Fruit fly (Drosophila melanogaster) whole organism, embryonic: Measurements from ENCODE around the gene SerRS.

Experiments
- Asciz ChIP-seq: fragments of 200-800 bp; sonication (Bioruptor generic); optimal IDR thresholded peaks from 2 replicates; lab custom pipeline; 2017; ENCODE audit warnings: missing biosample characterization, mild to moderate bottlenecking, missing genetic modification characterization, missing genetic modification reagents
- Awh ChIP-seq: fragments of 200-800 bp; sonication (Bioruptor generic); IDR thresholded peaks from 2 replicates; pipeline ENCODE4, ENCODE4 v1.3.6; 2022; ENCODE audit warnings: missing biosample characterization, missing genetic modification characterization
- B-H1 ChIP-seq: fragments of 200-800 bp; sonication (Bioruptor generic); IDR thresholded peaks from 3 replicates; pipeline ENCODE4 v1.3.6; 2022; ENCODE audit warnings: missing biosample characterization, missing genetic modification characterization
- BtbVII ChIP-seq: fragments of 200-800 bp; sonication (Bioruptor generic); optimal IDR thresholded peaks from 3 replicates; lab custom pipeline; 2017; ENCODE audit warnings: missing biosample characterization, mild to moderate bottlenecking, missing genetic modification characterization
- CG10543 ChIP-seq: fragments of 200-800 bp; sonication (Bioruptor generic); optimal IDR thresholded peaks from 3 replicates; lab custom pipeline; 2017; ENCODE audit warnings: missing biosample characterization, mild to moderate bottlenecking, missing genetic modification characterization, moderate library complexity
- CG11723 ChIP-seq: fragments of 200-800 bp; sonication (Bioruptor generic); optimal IDR thresholded peaks from 2 replicates; lab custom pipeline; 2017; ENCODE audit warnings: missing biosample characterization, mild to moderate bottlenecking, missing genetic modification characterization
- CG13424 ChIP-seq: fragments of 200-800 bp; sonication (Bioruptor generic); optimal IDR thresholded peaks from 2 replicates; lab custom pipeline; 2019; ENCODE audit warnings: missing biosample characterization, mild to moderate bottlenecking, missing genetic modification characterization, moderate library complexity
- CG13624 ChIP-seq: fragments of 200-800 bp; sonication (Bioruptor generic); optimal IDR thresholded peaks from 2 replicates; lab custom pipeline; 2016; ENCODE audit warnings: missing biosample characterization, missing genetic modification characterization
- CG15269 ChIP-seq: fragments of 200-800 bp; sonication (Bioruptor generic); optimal IDR thresholded peaks from 2 replicates; lab custom pipeline; 2018; ENCODE audit warnings: missing biosample characterization, mild to moderate bottlenecking, missing genetic modification characterization, moderate library complexity
- CG1529 ChIP-seq: fragments of 200-800 bp; sonication (Bioruptor generic); optimal IDR thresholded peaks from 3 replicates; lab custom pipeline; 2018; ENCODE audit warnings: missing biosample characterization, missing genetic modification characterization
- CG16779 ChIP-seq: fragments of 200-800 bp; sonication (Bioruptor generic); IDR thresholded peaks from 2 replicates; pipeline ENCODE4 v1.3.6; 2022; ENCODE audit warnings: missing biosample characterization, missing genetic modification characterization
- CG18619 ChIP-seq: fragments of 200-800 bp; sonication (Bioruptor generic); optimal IDR thresholded peaks from 3 replicates; lab custom pipeline; 2017; ENCODE audit warnings: missing biosample characterization, mild to moderate bottlenecking, missing genetic modification characterization
- CG2116 ChIP-seq: fragments of 200-800 bp; sonication (Bioruptor generic); optimal IDR thresholded peaks from 3 replicates; lab custom pipeline; 2018; ENCODE audit warnings: missing biosample characterization, mild to moderate bottlenecking, missing genetic modification characterization
- CG2129 ChIP-seq: fragments of 200-800 bp; sonication (Bioruptor generic); IDR thresholded peaks from 2 replicates; pipeline ENCODE4 v1.3.6; 2022; ENCODE audit warnings: missing biosample characterization, missing genetic modification characterization; ENCODE audit not compliant: partially characterized antibody
- CG2202 ChIP-seq: fragments of 200-800 bp; sonication (Bioruptor generic); optimal IDR thresholded peaks from 2 replicates; lab custom pipeline; 2018; ENCODE audit warnings: missing biosample characterization, mild to moderate bottlenecking, missing genetic modification characterization
- CG31224 ChIP-seq: fragments of 200-800 bp; sonication (Bioruptor generic); IDR thresholded peaks from 2 replicates; pipeline ENCODE4 v1.3.6; 2022; ENCODE audit warnings: missing biosample characterization, missing genetic modification characterization
- CG34376 ChIP-seq: fragments of 200-800 bp; sonication (Bioruptor generic); optimal IDR thresholded peaks from 2 replicates; lab custom pipeline; 2018; ENCODE audit warnings: missing biosample characterization, mild to moderate bottlenecking, missing genetic modification characterization
- CG6175 ChIP-seq: fragments of 200-800 bp; sonication (Bioruptor generic); IDR thresholded peaks from 3 replicates; pipeline ENCODE4 v1.3.6; 2022; ENCODE audit warnings: missing biosample characterization, missing genetic modification characterization
- CG6654 ChIP-seq: fragments of 200-800 bp; sonication (Bioruptor generic); optimal IDR thresholded peaks from 2 replicates; lab custom pipeline; 2017; ENCODE audit warnings: missing biosample characterization, mild to moderate bottlenecking, missing genetic modification characterization
- CG6813 ChIP-seq: fragments of 200-800 bp; sonication (Bioruptor generic); optimal IDR thresholded peaks from 2 replicates; lab custom pipeline; 2017; ENCODE audit warnings: missing biosample characterization, missing genetic modification characterization, mild to moderate bottlenecking, moderate library complexity, missing genetic modification reagents
- CG8924 ChIP-seq: fragments of 200-800 bp; optimal IDR thresholded peaks from 3 replicates; lab custom pipeline; 2019; ENCODE audit warnings: missing biosample characterization, mild to moderate bottlenecking, missing genetic modification characterization, moderate library complexity
- CG9609 ChIP-seq: fragments of 200-800 bp; sonication (Bioruptor generic); optimal IDR thresholded peaks from 3 replicates; lab custom pipeline; 2016; ENCODE audit warnings: missing biosample characterization, missing genetic modification characterization
- Dip3 ChIP-seq: fragments of 200-800 bp; sonication (Bioruptor generic); optimal IDR thresholded peaks from 3 replicates; lab custom pipeline; 2016; ENCODE audit warnings: missing biosample characterization, missing genetic modification characterization
- Doc2 ChIP-seq: fragments of 200-800 bp; sonication (Bioruptor generic); IDR thresholded peaks from 2 replicates; pipeline ENCODE4 v1.3.6; 2022; ENCODE audit warnings: missing biosample characterization, missing genetic modification characterization
- Dp ChIP-seq: fragments of 200-800 bp; sonication (Bioruptor generic); optimal IDR thresholded peaks from 2 replicates; lab custom pipeline; 2018; ENCODE audit warnings: missing biosample characterization, mild to moderate bottlenecking, missing genetic modification characterization, moderate library complexity
- Ets65A ChIP-seq: fragments of 200-800 bp; sonication (Bioruptor generic); peaks from one replicate; lab custom pipeline; 2016; ENCODE audit warnings: missing biosample characterization, missing genetic modification characterization
- HHEX ChIP-seq: fragments of 200-800 bp; sonication (Bioruptor generic); optimal IDR thresholded peaks from 3 replicates; lab custom pipeline; 2017; ENCODE audit warnings: missing biosample characterization, mild to moderate bottlenecking, missing genetic modification characterization, missing genetic modification reagents
- HLH4C ChIP-seq: fragments of 200-800 bp; sonication (Bioruptor generic); IDR thresholded peaks from 3 replicates; pipeline ENCODE4 v1.3.6; 2022; ENCODE audit warnings: missing biosample characterization, missing genetic modification characterization; ENCODE audit not compliant: partially characterized antibody
- Hand ChIP-seq: fragments of 200-800 bp; sonication (Bioruptor generic); optimal IDR thresholded peaks from 2 replicates; lab custom pipeline; 2017; ENCODE audit warnings: mild to moderate bottlenecking, missing biosample characterization, missing genetic modification reagents, missing genetic modification characterization
- Hr51 ChIP-seq, 2 experiments: fragments of 200-800 bp; sonication (Bioruptor generic); optimal IDR thresholded peaks; 2 replicates in 1 of 2; 3 replicates in 1 of 2; lab custom pipeline; 2016 to 2018; ENCODE audit warnings: missing biosample characterization in 2 of 2, missing genetic modification characterization in 2 of 2, mild to moderate bottlenecking in 1 of 2, moderate library complexity in 1 of 2
- Med ChIP-seq: fragments of 200-800 bp; sonication (Bioruptor generic); peaks from one replicate; lab custom pipeline; 2016; ENCODE audit warnings: missing biosample characterization, missing genetic modification characterization, mild to moderate bottlenecking, inconsistent platforms, moderate library complexity
- Nf-YA ChIP-seq: fragments of 200-800 bp; sonication (Bioruptor generic); IDR thresholded peaks from 2 replicates; pipeline ENCODE4 v1.3.6; 2022; ENCODE audit warnings: missing biosample characterization, missing genetic modification characterization
- Opbp ChIP-seq: fragments of 200-800 bp; sonication (Bioruptor generic); IDR thresholded peaks from 3 replicates; pipeline ENCODE4 v1.3.6; 2022; ENCODE audit warnings: missing biosample characterization, missing genetic modification characterization; ENCODE audit not compliant: partially characterized antibody
- Spps ChIP-seq: fragments of 200-800 bp; sonication (Bioruptor generic); optimal IDR thresholded peaks from 2 replicates; lab custom pipeline; 2018; ENCODE audit warnings: missing biosample characterization, mild to moderate bottlenecking, missing genetic modification characterization
- abd-A ChIP-seq: fragments of 200-800 bp; sonication (Bioruptor generic); optimal IDR thresholded peaks from 3 replicates; lab custom pipeline; 2019; ENCODE audit warnings: missing biosample characterization, mild to moderate bottlenecking, missing genetic modification characterization, moderate library complexity
- az2 ChIP-seq: fragments of 200-800 bp; sonication (Bioruptor generic); optimal IDR thresholded peaks from 3 replicates; lab custom pipeline; 2016; ENCODE audit warnings: missing biosample characterization, missing genetic modification characterization
- bigmax ChIP-seq: fragments of 200-800 bp; sonication (Bioruptor generic); optimal IDR thresholded peaks from 2 replicates; lab custom pipeline; 2018; ENCODE audit warnings: missing biosample characterization, mild to moderate bottlenecking, missing genetic modification characterization
- croc ChIP-seq: fragments of 200-800 bp; sonication (Bioruptor generic); conservative IDR thresholded peaks from 3 replicates; pipeline ENCODE4 v1.3.6; 2022; ENCODE audit warnings: missing biosample characterization, missing genetic modification characterization
- dmrt11E ChIP-seq: fragments of 200-800 bp; sonication (Bioruptor generic); optimal IDR thresholded peaks from 3 replicates; lab custom pipeline; 2018; ENCODE audit warnings: missing biosample characterization, mild to moderate bottlenecking, missing genetic modification characterization, moderate library complexity
- exex ChIP-seq: fragments of 200-800 bp; sonication (Bioruptor generic); optimal IDR thresholded peaks from 4 replicates; lab custom pipeline; 2018; ENCODE audit warnings: missing biosample characterization, mild to moderate bottlenecking, missing genetic modification characterization, moderate library complexity
- gce ChIP-seq: fragments of 200-800 bp; sonication (Bioruptor generic); IDR thresholded peaks from 3 replicates; pipeline ENCODE4 v1.3.6; 2022; ENCODE audit warnings: missing biosample characterization, missing genetic modification characterization
- gcm ChIP-seq: fragments of 200-800 bp; sonication (Bioruptor generic); optimal IDR thresholded peaks from 2 replicates; lab custom pipeline; 2019; ENCODE audit warnings: missing biosample characterization, mild to moderate bottlenecking, missing genetic modification characterization, moderate library complexity
- lilli ChIP-seq: fragments of 200-800 bp; sonication (Bioruptor generic); optimal IDR thresholded peaks from 3 replicates; lab custom pipeline; 2016; ENCODE audit warnings: missing biosample characterization, missing genetic modification characterization
- phol ChIP-seq: fragments of 200-800 bp; sonication (Bioruptor generic); optimal IDR thresholded peaks from 3 replicates; lab custom pipeline; 2018; ENCODE audit warnings: missing biosample characterization, mild to moderate bottlenecking, missing genetic modification characterization, moderate library complexity
- run ChIP-seq: fragments of 200-800 bp; sonication (Bioruptor generic); optimal IDR thresholded peaks from 3 replicates; lab custom pipeline; 2018; ENCODE audit warnings: missing biosample characterization, mild to moderate bottlenecking, missing genetic modification characterization
- sens ChIP-seq: fragments of 200-800 bp; sonication (Bioruptor generic); peaks from one replicate; lab custom pipeline; 2016; ENCODE audit warnings: missing biosample characterization, missing genetic modification characterization
- sisA ChIP-seq: fragments of 200-800 bp; sonication (Bioruptor generic); IDR thresholded peaks from 2 replicates; pipeline ENCODE4 v1.3.6; 2022; ENCODE audit warnings: missing biosample characterization, missing genetic modification characterization
- tgo ChIP-seq: fragments of 200-800 bp; sonication (Bioruptor generic); IDR thresholded peaks from 3 replicates; pipeline ENCODE4 v1.3.6; 2022; ENCODE audit warnings: missing biosample characterization, missing genetic modification characterization
- twi ChIP-seq: fragments of 200-800 bp; optimal IDR thresholded peaks from 2 replicates; lab custom pipeline; 2019; ENCODE audit warnings: missing biosample characterization, mild to moderate bottlenecking, missing genetic modification characterization, moderate library complexity
- zen ChIP-seq: fragments of 200-800 bp; sonication (Bioruptor generic); optimal IDR thresholded peaks from 3 replicates; lab custom pipeline; 2018; ENCODE audit warnings: missing biosample characterization, mild to moderate bottlenecking, missing genetic modification characterization, moderate library complexity

The SerRS gene

dm6 chr2L:3009438-3009837 lies 27.8 kb downstream of the SerRS start:
- TF ChIP-seq Doc2 (GFP tag; lab: Robert Waterston, UW) (no peak), CG2202 (tag; lab: Kevin White, UChicago) (no peak), CG10543 (GFP tag; lab: Kevin White, UChicago) (no peak), CG9609 (GFP tag; lab: Kevin White, UChicago) (no peak), BtbVII (GFP tag; lab: Kevin White, UChicago) (no peak), Opbp (GFP tag; lab: Robert Waterston, UW) (no peak), sisA (no peak)

DNA sequence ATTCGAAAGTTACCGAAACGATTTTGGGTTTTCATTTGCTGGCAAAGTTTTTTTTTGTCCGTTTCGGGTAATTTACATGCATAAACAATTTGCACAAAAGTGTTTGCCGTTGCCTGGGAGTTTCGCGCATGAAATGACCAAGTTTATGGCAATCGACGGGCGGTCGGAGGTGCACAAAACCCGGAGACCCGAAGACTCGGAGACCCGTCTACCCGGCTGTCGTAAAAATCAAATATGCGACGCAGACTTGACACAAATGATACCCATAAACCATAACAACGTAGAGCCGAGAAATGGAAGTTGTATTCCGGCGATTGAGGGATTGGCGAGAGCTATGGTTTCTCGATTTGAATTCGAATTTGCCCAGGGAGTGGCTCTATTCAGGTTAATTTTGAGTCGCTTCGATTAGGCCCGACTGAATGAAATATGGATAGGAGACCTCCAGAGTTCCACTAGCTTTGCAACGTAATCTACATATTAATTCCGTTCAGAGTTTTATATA lies 30.2 kb downstream of the SerRS start:
- TF ChIP-seq CG16779 = no peak
- no peak for TF ChIP-seq Spps (tag; lab: Kevin White, UChicago)
- TF ChIP-seq bigmax (GFP tag; lab: Kevin White, UChicago) = no peak
- TF ChIP-seq CG8924 (tag; lab: Kevin White, UChicago) = no peak
- TF ChIP-seq Asciz (GFP tag; lab: Kevin White, UChicago) = no peak
- peak; percentile 35 for TF ChIP-seq Med (GFP tag; lab: Kevin White, UChicago)
- no peak for TF ChIP-seq CG6813 (GFP tag; lab: Kevin White, UChicago)
- no peak for TF ChIP-seq CG13624
- no peak for TF ChIP-seq CG2116 (GFP tag; lab: Kevin White, UChicago)
- no peak for TF ChIP-seq CG18619 (GFP tag; lab: Kevin White, UChicago)
- TF ChIP-seq Awh (GFP tag; lab: Robert Waterston, UW) = no peak
- TF ChIP-seq lilli = no peak
- TF ChIP-seq CG1529 (GFP tag; lab: Kevin White, UChicago) = no peak
- no peak for TF ChIP-seq twi
- TF ChIP-seq CG6175 (GFP tag; lab: Robert Waterston, UW) = no peak
- TF ChIP-seq abd-A (tag; lab: Kevin White, UChicago) = peak; percentile 78
- no peak for TF ChIP-seq HHEX (GFP tag; lab: Kevin White, UChicago)
- TF ChIP-seq gcm (GFP tag; lab: Kevin White, UChicago) = no peak
- TF ChIP-seq run = no peak
- TF ChIP-seq Nf-YA (GFP tag; lab: Robert Waterston, UW) = no peak
- no peak for TF ChIP-seq sens
- no peak for TF ChIP-seq tgo (GFP tag; lab: Robert Waterston, UW)
- no peak for TF ChIP-seq az2 (GFP tag; lab: Kevin White, UChicago)
- no peak for TF ChIP-seq Hand (GFP tag; lab: Kevin White, UChicago)
- no peak for TF ChIP-seq phol (tag; lab: Kevin White, UChicago)
- TF ChIP-seq Ets65A = peak; percentile 11
- no peak for TF ChIP-seq Hr51 (GFP tag; optimal IDR thresholded peaks at IDR 0.05; lab: Kevin White, UChicago)
- no peak for TF ChIP-seq CG31224 (GFP tag; lab: Robert Waterston, UW)
- no peak for TF ChIP-seq B-H1
- no peak for TF ChIP-seq CG34376 (GFP tag; lab: Kevin White, UChicago)
- no peak for TF ChIP-seq gce (GFP tag; lab: Robert Waterston, UW)
- TF ChIP-seq croc (GFP tag; lab: Robert Waterston, UW) = no peak
- TF ChIP-seq CG2129 (GFP tag; lab: Robert Waterston, UW) = no peak
- no peak for TF ChIP-seq HLH4C (GFP tag; lab: Robert Waterston, UW)
- TF ChIP-seq zen (tag; lab: Kevin White, UChicago) = peak; percentile 39
- no peak for TF ChIP-seq exex (tag; lab: Kevin White, UChicago)
- peak; percentile 32 for TF ChIP-seq CG15269 (tag; lab: Kevin White, UChicago)
- no peak for TF ChIP-seq CG6654 (GFP tag; lab: Kevin White, UChicago)
- TF ChIP-seq Dp (GFP tag; lab: Kevin White, UChicago) = no peak
- TF ChIP-seq dmrt11E (tag; lab: Kevin White, UChicago) = no peak
- no peak for TF ChIP-seq CG13424 (tag; lab: Kevin White, UChicago)
- TF ChIP-seq CG11723 (GFP tag; lab: Kevin White, UChicago) = no peak
- no peak for TF ChIP-seq Dip3
